Worm (Caenorhabditis elegans) whole organism, L3 larva: ENCODE data around the gene F58D12.1.

Source experiments
- R02D3.7 ChIP-seq: fragments of 150-350 bp; optimal IDR thresholded peaks from 2 replicates; lab custom pipeline; 2014; ENCODE audit warnings: missing biosample characterization, missing genetic modification characterization
- ama-1 ChIP-seq: fragments of 150-350 bp; optimal IDR thresholded peaks from 2 replicates; lab custom pipeline; 2018
- ceh-9 ChIP-seq: sonication (generic microtip); optimal IDR thresholded peaks from 2 replicates; lab custom pipeline; 2018; ENCODE audit warnings: missing biosample characterization, missing genetic modification characterization
- elt-3 ChIP-seq, 3 experiments: fragments of 150-350 bp in 1 of 3; sonication (generic microtip) in 2 of 3; optimal IDR thresholded peaks; 2 replicates in 2 of 3; 4 replicates in 1 of 3; lab custom pipeline; 2014 to 2017; ENCODE audit warnings: missing biosample characterization in 3 of 3, missing genetic modification characterization in 3 of 3
- hmg-11 ChIP-seq: sonication (generic microtip); optimal IDR thresholded peaks from 2 replicates; lab custom pipeline; 2016; ENCODE audit warnings: missing genetic modification characterization, missing compliant biosample characterization
- jun-1 ChIP-seq: fragments of 150-350 bp; optimal IDR thresholded peaks from 2 replicates; lab custom pipeline; 2014; ENCODE audit warnings: missing biosample characterization, missing genetic modification reagents, missing genetic modification characterization
- lin-39 ChIP-seq: fragments of 150-350 bp; optimal IDR thresholded peaks from 2 replicates; lab custom pipeline; 2018; ENCODE audit warnings: missing biosample characterization, missing genetic modification reagents, missing genetic modification characterization
- nfya-1 ChIP-seq: sonication (generic microtip); optimal IDR thresholded peaks from 2 replicates; lab custom pipeline; 2017; ENCODE audit warnings: missing genetic modification characterization, mild to moderate bottlenecking, missing compliant biosample characterization, antibody characterized with exemption, moderate library complexity; ENCODE audit not compliant: insufficient read depth
- nhr-11 ChIP-seq: fragments of 150-350 bp; optimal IDR thresholded peaks from 2 replicates; lab custom pipeline; 2014; ENCODE audit warnings: missing biosample characterization, missing genetic modification characterization
- nhr-237 ChIP-seq: fragments of 150-350 bp; optimal IDR thresholded peaks from 2 replicates; lab custom pipeline; 2014; ENCODE audit warnings: missing biosample characterization, missing genetic modification characterization
- nhr-28 ChIP-seq: fragments of 150-350 bp; optimal IDR thresholded peaks from 2 replicates; lab custom pipeline; 2014; ENCODE audit warnings: missing biosample characterization, missing genetic modification characterization
- ztf-11 ChIP-seq: fragments of 150-350 bp; optimal IDR thresholded peaks from 2 replicates; lab custom pipeline; 2014; ENCODE audit warnings: missing biosample characterization, missing genetic modification characterization
- ztf-4 ChIP-seq: fragments of 150-350 bp; optimal IDR thresholded peaks from 2 replicates; lab custom pipeline; 2014; ENCODE audit warnings: missing biosample characterization, missing genetic modification characterization

- TF ChIP-seq nhr-28 (no peak), jun-1 (tag; lab: Kevin White, UChicago) (no peak), ztf-11 (tag; lab: Kevin White, UChicago) (no peak), nhr-11 (no peak), nfya-1 (tag; lab: Kevin White, UChicago) (no peak), ceh-9 (tag; lab: Kevin White, UChicago) (no peak), R02D3.7 (tag; lab: Kevin White, UChicago) (no peak), lin-39 (tag; lab: Kevin White, UChicago) (no peak), ama-1 (lab: Kevin White, UChicago) (no peak), hmg-11 (tag; lab: Kevin White, UChicago) (no peak), nhr-237 (no peak), ztf-4 (no peak), elt-3 (tag; optimal IDR thresholded peaks at IDR 0.05; lab: Kevin White, UChicago) (no peak)
These were observed 23.2 kb upstream of the F58D12.1 start, which contains the start of gene T08G5.2 for ce11 chrV:14026194-14026593.
